Worm (Caenorhabditis elegans) whole organism, L4/young adult: ENCODE measurements around the gene pzf-1.

Experiments
- dao-5 ChIP-seq: sonication (generic microtip); optimal IDR thresholded peaks from 2 replicates; lab custom pipeline; 2016; ENCODE audit warnings: missing genotype, missing genetic modification characterization, moderate library complexity, missing compliant biosample characterization
- him-1 ChIP-seq: sonication (generic microtip); optimal IDR thresholded peaks from 2 replicates; lab custom pipeline; 2016; ENCODE audit warnings: missing genotype, missing genetic modification reagents, missing genetic modification characterization, missing compliant biosample characterization

- TF ChIP-seq him-1 (tag; lab: Kevin White, UChicago) (no peak), dao-5 (tag; lab: Kevin White, UChicago) (no peak)
These were observed 36.5 kb downstream of the pzf-1 start, which contains the start of gene T06C12.12 for ce11 chrV:15891761-15892160.
